Worm (Caenorhabditis elegans): ENCODE data around the gene F17C11.11.

DNA sequence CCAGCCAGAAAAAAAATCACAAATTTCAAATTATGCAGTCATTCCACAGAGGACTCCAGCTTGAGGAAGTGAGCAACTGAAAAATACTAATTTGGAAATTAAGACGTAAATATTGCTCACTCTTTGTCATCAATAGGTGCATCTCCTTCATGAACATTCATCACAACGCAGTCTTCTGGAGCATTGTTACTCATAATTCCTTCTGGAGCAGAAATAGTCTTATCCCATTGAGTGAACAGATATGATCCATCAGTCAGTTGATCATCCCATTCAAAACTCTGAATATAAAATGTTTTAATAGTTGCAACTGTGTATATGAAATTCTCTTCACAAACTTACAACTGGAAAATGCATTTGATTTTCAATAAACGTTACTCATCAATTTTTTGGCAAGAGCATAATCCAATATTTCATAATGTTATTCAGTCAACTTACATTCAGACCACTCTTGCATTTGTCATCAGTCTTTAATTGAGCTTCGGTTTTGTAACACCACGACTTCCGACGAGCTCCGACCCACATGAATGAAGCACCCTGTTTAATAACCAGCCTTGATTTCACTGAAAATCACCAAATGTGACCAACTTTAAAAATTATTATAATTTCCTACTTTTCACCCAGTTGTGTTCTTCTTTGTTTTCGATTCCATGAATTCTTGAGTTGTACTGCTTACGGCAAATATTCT, 15.0 kb upstream of the F17C11.11 start:
- TF ChIP-seq ham-2 (GFP tag; optimal IDR thresholded peaks at IDR 0.05): no peak
- TF ChIP-seq sptf-1 (tag; optimal IDR thresholded peaks at IDR 0.05): no peak
- TF ChIP-seq snpc-4 (tag; optimal IDR thresholded peaks at IDR 0.05): no peak
- TF ChIP-seq mab-5 (tag; optimal IDR thresholded peaks at IDR 0.05): no peak
- TF ChIP-seq elt-3 (tag; optimal IDR thresholded peaks at IDR 0.05): no peak
- no peak for TF ChIP-seq nhr-237 (tag; optimal IDR thresholded peaks at IDR 0.05)
- TF ChIP-seq elt-1 (tag; optimal IDR thresholded peaks at IDR 0.05; ENCODE audit: borderline replicate concordance, insufficient read depth): no peak
- TF ChIP-seq lsy-2 (tag; optimal IDR thresholded peaks at IDR 0.05): no peak

Measured in whole organism, mixed stage, embryonic.